Fruit fly (Drosophila melanogaster) S2 (cell line): Measurements from ENCODE around the gene Krn.

Experiments used
- CG8478 ChIP-seq: fragments of >200 bp; optimal IDR thresholded peaks from 2 replicates; lab custom pipeline; 2018
- CTCF ChIP-seq, 2 experiments: fragments of >200 bp; optimal IDR thresholded peaks; 2 replicates each; lab custom pipeline; 2018

dm6 chr3L:17657728-17658379 is 3.8 kb upstream of the Krn start:
- TF ChIP-seq CG8478, result no peak
- no peak for TF ChIP-seq CTCF (optimal IDR thresholded peaks at IDR 0.05; lab: Kevin White, UChicago)
